Worm (Caenorhabditis elegans) whole organism, L3 larva: ENCODE data around the gene ekl-6.

Experiments used
- R02D3.7 ChIP-seq: fragments of 150-350 bp; optimal IDR thresholded peaks from 2 replicates; lab custom pipeline; 2014; ENCODE audit warnings: missing biosample characterization, missing genetic modification characterization
- ZK546.5 ChIP-seq: sonication (generic microtip); optimal IDR thresholded peaks from 2 replicates; lab custom pipeline; 2017; ENCODE audit warnings: missing biosample characterization, missing genetic modification characterization
- aly-2 ChIP-seq: fragments of 150-350 bp; optimal IDR thresholded peaks from 2 replicates; lab custom pipeline; 2014; ENCODE audit warnings: missing biosample characterization, missing genetic modification characterization
- ama-1 ChIP-seq: fragments of 150-350 bp; optimal IDR thresholded peaks from 2 replicates; lab custom pipeline; 2018
- ceh-16 ChIP-seq: sonication (generic microtip); optimal IDR thresholded peaks from 2 replicates; lab custom pipeline; 2017; ENCODE audit warnings: missing biosample characterization, missing genetic modification characterization
- ceh-28 ChIP-seq: fragments of 150-350 bp; optimal IDR thresholded peaks from 2 replicates; lab custom pipeline; 2014; ENCODE audit warnings: missing biosample characterization, missing genetic modification reagents, missing genetic modification characterization
- ceh-82 ChIP-seq: fragments of 150-350 bp; optimal IDR thresholded peaks from 2 replicates; lab custom pipeline; 2014; ENCODE audit warnings: missing biosample characterization, missing genetic modification characterization
- ceh-9 ChIP-seq: sonication (generic microtip); optimal IDR thresholded peaks from 2 replicates; lab custom pipeline; 2018; ENCODE audit warnings: missing biosample characterization, missing genetic modification characterization
- daf-12 ChIP-seq: fragments of 150-350 bp; optimal IDR thresholded peaks from 2 replicates; lab custom pipeline; 2014; ENCODE audit warnings: missing biosample characterization, missing genetic modification reagents, missing genetic modification characterization
- egl-27 ChIP-seq: sonication (generic microtip); optimal IDR thresholded peaks from 4 replicates; lab custom pipeline; 2017; ENCODE audit warnings: missing biosample characterization, missing genetic modification reagents, missing genetic modification characterization
- egl-5 ChIP-seq: fragments of 150-350 bp; optimal IDR thresholded peaks from 2 replicates; lab custom pipeline; 2017; ENCODE audit warnings: missing biosample characterization, missing genetic modification reagents, missing genetic modification characterization, inconsistent platforms
- elt-1 ChIP-seq: fragments of 150-350 bp; optimal IDR thresholded peaks from 2 replicates; lab custom pipeline; 2014; ENCODE audit warnings: missing biosample characterization, missing genetic modification characterization
- elt-2 ChIP-seq: sonication (generic microtip); optimal IDR thresholded peaks from 2 replicates; lab custom pipeline; 2016; ENCODE audit warnings: missing genetic modification reagents, mild to moderate bottlenecking, missing genetic modification characterization, missing compliant biosample characterization
- elt-3 ChIP-seq, 3 experiments: fragments of 150-350 bp in 1 of 3; sonication (generic microtip) in 2 of 3; optimal IDR thresholded peaks; 2 replicates in 2 of 3; 4 replicates in 1 of 3; lab custom pipeline; 2014 to 2017; ENCODE audit warnings: missing biosample characterization in 3 of 3, missing genetic modification characterization in 3 of 3
- eor-1 ChIP-seq, 2 experiments: fragments of 150-350 bp; optimal IDR thresholded peaks; 2 replicates each; lab custom pipeline; 2014 to 2018; ENCODE audit warnings: missing biosample characterization in 2 of 2, missing genetic modification characterization in 2 of 2
- fkh-10 ChIP-seq: sonication (generic microtip); optimal IDR thresholded peaks from 2 replicates; lab custom pipeline; 2017; ENCODE audit warnings: missing biosample characterization, missing genetic modification reagents, missing genetic modification characterization
- fkh-2 ChIP-seq: fragments of 150-350 bp; optimal IDR thresholded peaks from 2 replicates; lab custom pipeline; 2014; ENCODE audit warnings: missing biosample characterization, missing genetic modification reagents, missing genetic modification characterization
- fos-1 ChIP-seq: fragments of 150-350 bp; optimal IDR thresholded peaks from 2 replicates; lab custom pipeline; 2014; ENCODE audit warnings: missing biosample characterization, missing genetic modification characterization
- hmg-11 ChIP-seq: sonication (generic microtip); optimal IDR thresholded peaks from 2 replicates; lab custom pipeline; 2016; ENCODE audit warnings: missing genetic modification characterization, missing compliant biosample characterization
- jun-1 ChIP-seq: fragments of 150-350 bp; optimal IDR thresholded peaks from 2 replicates; lab custom pipeline; 2014; ENCODE audit warnings: missing biosample characterization, missing genetic modification reagents, missing genetic modification characterization
- lin-15B ChIP-seq: fragments of 150-350 bp; optimal IDR thresholded peaks from 2 replicates; lab custom pipeline; 2014; ENCODE audit warnings: missing biosample characterization, missing genetic modification characterization
- lin-39 ChIP-seq: fragments of 150-350 bp; optimal IDR thresholded peaks from 2 replicates; lab custom pipeline; 2018; ENCODE audit warnings: missing biosample characterization, missing genetic modification reagents, missing genetic modification characterization
- lsy-12 ChIP-seq: sonication (generic microtip); optimal IDR thresholded peaks from 2 replicates; lab custom pipeline; 2016; ENCODE audit warnings: mild to moderate bottlenecking, missing genetic modification characterization, missing compliant biosample characterization
- mdl-1 ChIP-seq: fragments of 150-350 bp; optimal IDR thresholded peaks from 2 replicates; lab custom pipeline; 2014; ENCODE audit warnings: missing biosample characterization, missing genetic modification characterization
- mml-1 ChIP-seq: fragments of 150-350 bp; sonication (generic microtip); optimal IDR thresholded peaks from 3 replicates; lab custom pipeline; 2014; ENCODE audit warnings: missing biosample characterization, missing genetic modification characterization
- nfya-1 ChIP-seq: sonication (generic microtip); optimal IDR thresholded peaks from 2 replicates; lab custom pipeline; 2017; ENCODE audit warnings: missing genetic modification characterization, mild to moderate bottlenecking, missing compliant biosample characterization, antibody characterized with exemption, moderate library complexity; ENCODE audit not compliant: insufficient read depth
- nhr-11 ChIP-seq: fragments of 150-350 bp; optimal IDR thresholded peaks from 2 replicates; lab custom pipeline; 2014; ENCODE audit warnings: missing biosample characterization, missing genetic modification characterization
- nhr-12 ChIP-seq: fragments of 150-350 bp; optimal IDR thresholded peaks from 2 replicates; lab custom pipeline; 2014; ENCODE audit warnings: missing biosample characterization, missing genetic modification characterization
- nhr-23 ChIP-seq: fragments of 150-350 bp; optimal IDR thresholded peaks from 2 replicates; lab custom pipeline; 2014; ENCODE audit warnings: missing biosample characterization, missing genetic modification reagents, missing genetic modification characterization
- nhr-237 ChIP-seq: fragments of 150-350 bp; optimal IDR thresholded peaks from 2 replicates; lab custom pipeline; 2014; ENCODE audit warnings: missing biosample characterization, missing genetic modification characterization
- nhr-25 ChIP-seq: sonication (generic microtip); optimal IDR thresholded peaks from 2 replicates; lab custom pipeline; 2017; ENCODE audit warnings: missing biosample characterization, missing genetic modification characterization
- nhr-28 ChIP-seq: fragments of 150-350 bp; optimal IDR thresholded peaks from 2 replicates; lab custom pipeline; 2014; ENCODE audit warnings: missing biosample characterization, missing genetic modification characterization
- nhr-43 ChIP-seq: sonication (generic microtip); optimal IDR thresholded peaks from 2 replicates; lab custom pipeline; 2016; ENCODE audit warnings: mild to moderate bottlenecking, missing genetic modification characterization, missing compliant biosample characterization; ENCODE audit not compliant: poor library complexity, severe bottlenecking
- nhr-67 ChIP-seq: fragments of 150-350 bp; optimal IDR thresholded peaks from 2 replicates; lab custom pipeline; 2014; ENCODE audit warnings: missing biosample characterization, missing genetic modification characterization
- nhr-76 ChIP-seq: fragments of 150-350 bp; sonication (generic microtip); optimal IDR thresholded peaks from 5 replicates; lab custom pipeline; 2014; ENCODE audit warnings: missing biosample characterization, missing genetic modification characterization
- nhr-77 ChIP-seq: fragments of 150-350 bp; optimal IDR thresholded peaks from 2 replicates; lab custom pipeline; 2014; ENCODE audit warnings: missing biosample characterization, missing genetic modification characterization
- pha-4 ChIP-seq: fragments of 150-350 bp; optimal IDR thresholded peaks from 2 replicates; lab custom pipeline; 2014; ENCODE audit warnings: missing biosample characterization, missing genetic modification reagents, missing genetic modification characterization
- pqm-1 ChIP-seq: fragments of 150-350 bp; optimal IDR thresholded peaks from 2 replicates; lab custom pipeline; 2017; ENCODE audit warnings: missing biosample characterization, missing genetic modification characterization, inconsistent platforms
- sea-2 ChIP-seq: fragments of 150-350 bp; sonication (generic microtip); optimal IDR thresholded peaks from 4 replicates; lab custom pipeline; 2014; ENCODE audit warnings: missing biosample characterization, missing genetic modification reagents, missing genetic modification characterization
- skn-1 ChIP-seq: fragments of 150-350 bp; optimal IDR thresholded peaks from 2 replicates; lab custom pipeline; 2014; ENCODE audit warnings: missing biosample characterization, missing genetic modification characterization
- snpc-4 ChIP-seq: fragments of 150-350 bp; optimal IDR thresholded peaks from 2 replicates; lab custom pipeline; 2014; ENCODE audit warnings: missing biosample characterization, missing genetic modification characterization
- tbx-2 ChIP-seq: sonication (generic microtip); optimal IDR thresholded peaks from 2 replicates; lab custom pipeline; 2016; ENCODE audit warnings: mild to moderate bottlenecking, missing genetic modification characterization, missing compliant biosample characterization
- unc-39 ChIP-seq: sonication (generic microtip); optimal IDR thresholded peaks from 4 replicates; lab custom pipeline; 2017; ENCODE audit warnings: missing biosample characterization, missing genetic modification characterization
- unc-62 ChIP-seq: fragments of 150-350 bp; sonication (generic microtip); optimal IDR thresholded peaks from 4 replicates; lab custom pipeline; 2014; ENCODE audit warnings: missing biosample characterization, missing genetic modification reagents, missing genetic modification characterization
- zag-1 ChIP-seq: fragments of 150-350 bp; optimal IDR thresholded peaks from 2 replicates; lab custom pipeline; 2014; ENCODE audit warnings: missing biosample characterization, missing genetic modification characterization
- ztf-11 ChIP-seq: fragments of 150-350 bp; optimal IDR thresholded peaks from 2 replicates; lab custom pipeline; 2014; ENCODE audit warnings: missing biosample characterization, missing genetic modification characterization
- ztf-4 ChIP-seq: fragments of 150-350 bp; optimal IDR thresholded peaks from 2 replicates; lab custom pipeline; 2014; ENCODE audit warnings: missing biosample characterization, missing genetic modification characterization

The ekl-6 gene

ce11 chrIII:10095377-10095776 is 31.2 kb downstream of the ekl-6 start:
- TF ChIP-seq pha-4 (tag; lab: Kevin White, UChicago) (peak; percentile 47), zag-1 (no peak), nfya-1 (tag; lab: Kevin White, UChicago) (peak; percentile 34), nhr-43 (no peak), skn-1 (tag; lab: Kevin White, UChicago) (no peak), tbx-2 (no peak), ZK546.5 (tag; lab: Kevin White, UChicago) (no peak), elt-2 (tag; lab: Kevin White, UChicago) (peak; percentile 33), ceh-9 (tag; lab: Kevin White, UChicago) (no peak), sea-2 (no peak), nhr-25 (tag; lab: Kevin White, UChicago) (no peak), ama-1 (lab: Kevin White, UChicago) (peak; percentile 52), nhr-67 (no peak)

ce11 chrIII:10096525-10096972 is 32.3 kb downstream of the ekl-6 start:
- TF ChIP-seq aly-2 (tag; lab: Kevin White, UChicago) (no peak), egl-5 (tag; lab: Kevin White, UChicago) (peak; percentile 80), tbx-2 (peak; percentile 67), nfya-1 (tag; lab: Kevin White, UChicago) (peak; percentile 99), mdl-1 (tag; lab: Kevin White, UChicago) (peak; percentile 96), daf-12 (tag; lab: Kevin White, UChicago) (no peak), elt-2 (tag; lab: Kevin White, UChicago) (peak; percentile 78), ceh-16 (no peak), unc-62 (peak; percentile 96), ama-1 (lab: Kevin White, UChicago) (no peak), unc-39 (tag; lab: Kevin White, UChicago) (no peak), zag-1 (peak; percentile 66), R02D3.7 (tag; lab: Kevin White, UChicago) (peak; percentile 77), eor-1 (tag; optimal IDR thresholded peaks at IDR 0.05; lab: Kevin White, UChicago) (no peak), pha-4 (tag; lab: Kevin White, UChicago) (peak; percentile 96), nhr-11 (tag; lab: Kevin White, UChicago) (peak; percentile 16), lsy-12 (tag; lab: Kevin White, UChicago) (peak; percentile 76), ceh-9 (tag; lab: Kevin White, UChicago) (no peak), mml-1 (tag; lab: Kevin White, UChicago) (no peak), fos-1 (tag; lab: Kevin White, UChicago) (no peak), nhr-12 (tag; lab: Kevin White, UChicago) (no peak), nhr-23 (tag; lab: Kevin White, UChicago) (peak; percentile 79), nhr-237 (tag; lab: Kevin White, UChicago) (no peak), ceh-82 (tag; lab: Kevin White, UChicago) (peak; percentile 85), snpc-4 (peak; percentile 52), elt-1 (tag; lab: Kevin White, UChicago) (peak; percentile 54), fkh-2 (tag; lab: Kevin White, UChicago) (no peak), nhr-67 (no peak), sea-2 (no peak), lin-15B (tag; lab: Kevin White, UChicago) (peak; percentile 76), hmg-11 (peak; percentile 99), elt-3 (tag; optimal IDR thresholded peaks at IDR 0.05; lab: Kevin White, UChicago) (no peak), nhr-43 (peak; percentile 77), lin-39 (tag; lab: Kevin White, UChicago) (peak; percentile 83), skn-1 (tag; lab: Kevin White, UChicago) (peak; percentile 62), egl-27 (tag; lab: Kevin White, UChicago) (peak; percentile 47), fkh-10 (GFP tag; lab: Kevin White, UChicago) (no peak), pqm-1 (peak; percentile 72), jun-1 (tag; lab: Kevin White, UChicago) (peak; percentile 90), nhr-77 (tag; lab: Kevin White, UChicago) (peak; percentile 80), nhr-28 (tag; lab: Kevin White, UChicago) (no peak), ceh-28 (tag; lab: Kevin White, UChicago) (peak; percentile 95), nhr-76 (tag; lab: Kevin White, UChicago) (no peak), ztf-11 (tag; lab: Kevin White, UChicago) (no peak), ZK546.5 (tag; lab: Kevin White, UChicago) (no peak), ztf-4 (no peak), nhr-25 (tag; lab: Kevin White, UChicago) (peak; percentile 90)
